Worm (Caenorhabditis elegans) whole organism, midembryonic: ENCODE data around the gene Y73F8A.13.
"Not testable (repeated sequence)": the region's sequence is repeated elsewhere in the genome, so short reads cannot be mapped to it uniquely, and the experiment has no call there.

ENCODE experiments used
- T22C8.4 ChIP-seq: fragments of 200-800 bp; sonication (Bioruptor generic); IDR thresholded peaks from 2 replicates; pipeline ENCODE4 v1.3.6; 2022; ENCODE audit warnings: missing genetic modification characterization, missing compliant biosample characterization
- cog-1 ChIP-seq: sonication (generic microtip); optimal IDR thresholded peaks from 2 replicates; lab custom pipeline; 2016; ENCODE audit warnings: missing genetic modification characterization, missing compliant biosample characterization
- flt-1 ChIP-seq: fragments of 200-800 bp; sonication (Bioruptor generic); IDR thresholded peaks from 2 replicates; pipeline ENCODE4 v1.3.6; 2022; ENCODE audit warnings: missing genetic modification characterization, missing compliant biosample characterization
- klf-2 ChIP-seq: fragments of 200-800 bp; sonication (Bioruptor generic); conservative IDR thresholded peaks from 2 replicates; pipeline ENCODE4 v1.3.6; 2022; ENCODE audit warnings: missing genetic modification reagents, missing genetic modification characterization, missing compliant biosample characterization
- med-1 ChIP-seq: sonication (generic microtip); optimal IDR thresholded peaks from 2 replicates; lab custom pipeline; 2017; ENCODE audit warnings: missing genetic modification characterization, mild to moderate bottlenecking, missing compliant biosample characterization, antibody characterized with exemption, missing genetic modification reagents; ENCODE audit not compliant: insufficient read depth
- ref-1 ChIP-seq: fragments of 200-800 bp; sonication (Bioruptor generic); conservative IDR thresholded peaks from 2 replicates; pipeline ENCODE4 v1.3.6; 2022; ENCODE audit warnings: missing genetic modification reagents, missing genetic modification characterization, missing compliant biosample characterization
- tab-1 ChIP-seq: fragments of 200-800 bp; sonication (Bioruptor generic); IDR thresholded peaks from 2 replicates; pipeline ENCODE4 v1.3.6; 2022; ENCODE audit warnings: missing genetic modification characterization, missing compliant biosample characterization
- ztf-23 ChIP-seq: fragments of 200-800 bp; sonication (Bioruptor generic); IDR thresholded peaks from 2 replicates; pipeline ENCODE4 v1.3.6; 2022; ENCODE audit warnings: missing genetic modification reagents, missing genetic modification characterization, missing compliant biosample characterization
- ztf-29 ChIP-seq: fragments of 200-800 bp; sonication (Bioruptor generic); IDR thresholded peaks from 2 replicates; pipeline ENCODE4 v1.3.6; 2022; ENCODE audit warnings: missing genetic modification reagents, missing genetic modification characterization, missing compliant biosample characterization

Y73F8A.13 gene

DNA sequence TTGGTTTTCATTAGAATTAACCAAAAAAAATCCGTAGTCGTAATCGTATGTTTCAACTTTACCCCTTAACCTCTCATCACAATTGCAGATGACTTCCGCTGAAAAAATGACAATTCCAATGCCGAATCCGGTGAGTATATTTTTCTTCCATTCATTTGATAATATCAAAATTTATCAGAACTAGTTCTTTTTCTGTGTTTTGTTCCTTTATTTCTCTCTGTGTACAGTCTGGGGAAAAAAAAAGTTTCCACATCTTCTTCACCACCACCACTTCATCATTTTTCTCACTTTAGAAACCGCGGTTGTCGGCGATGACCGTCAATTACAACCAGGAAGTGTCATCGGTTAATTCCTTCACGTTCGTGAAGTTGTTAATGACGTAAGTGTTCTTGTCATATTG is 9.9 kb upstream of the Y73F8A.13 start, which contains the start of gene best-21:
best-21 (plus strand) TSS at position 301 of the 400 bp plus-strand sequence.
- TF ChIP-seq cog-1 (tag; lab: Kevin White, UChicago): no peak
- TF ChIP-seq ztf-23 (GFP tag; lab: Robert Waterston, UW): no peak
- no peak for TF ChIP-seq klf-2 (GFP tag; lab: Robert Waterston, UW)
- no peak for TF ChIP-seq tab-1 (GFP tag; lab: Robert Waterston, UW)
- no peak for TF ChIP-seq T22C8.4 (GFP tag; lab: Robert Waterston, UW)
- TF ChIP-seq ztf-29 (GFP tag; lab: Robert Waterston, UW): no peak
- no peak for TF ChIP-seq med-1 (GFP tag; lab: Kevin White, UChicago)
- no peak for TF ChIP-seq ref-1 (GFP tag; lab: Robert Waterston, UW)
- TF ChIP-seq flt-1: no peak

DNA sequence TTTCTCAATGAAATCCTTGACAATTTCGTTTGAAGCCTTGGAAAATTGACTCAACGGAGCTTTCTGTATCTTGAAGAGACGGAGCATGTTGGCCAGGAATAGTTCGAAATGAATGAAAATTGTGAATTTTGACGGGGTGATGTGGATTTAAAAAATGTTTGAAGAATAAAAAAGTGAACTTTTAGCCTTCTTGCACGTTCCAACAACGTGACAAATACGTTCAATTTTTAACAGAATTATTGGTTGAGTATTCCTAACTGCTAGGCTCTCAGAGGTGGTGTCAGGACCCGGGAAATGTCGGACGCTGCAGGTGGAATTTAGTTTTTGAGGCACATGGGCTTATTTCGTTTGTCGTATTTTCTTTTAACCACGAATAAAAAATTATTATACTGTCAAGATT is 457 bp upstream of the Y73F8A.13 start, which contains the start of gene Y73F8A.12:
Y73F8A.12 (minus strand) TSS at position 101 of the 400 bp plus-strand sequence.
- TF ChIP-seq klf-2, tab-1, ztf-29 (GFP tag; lab: Robert Waterston, UW): not testable (repeated sequence)

DNA sequence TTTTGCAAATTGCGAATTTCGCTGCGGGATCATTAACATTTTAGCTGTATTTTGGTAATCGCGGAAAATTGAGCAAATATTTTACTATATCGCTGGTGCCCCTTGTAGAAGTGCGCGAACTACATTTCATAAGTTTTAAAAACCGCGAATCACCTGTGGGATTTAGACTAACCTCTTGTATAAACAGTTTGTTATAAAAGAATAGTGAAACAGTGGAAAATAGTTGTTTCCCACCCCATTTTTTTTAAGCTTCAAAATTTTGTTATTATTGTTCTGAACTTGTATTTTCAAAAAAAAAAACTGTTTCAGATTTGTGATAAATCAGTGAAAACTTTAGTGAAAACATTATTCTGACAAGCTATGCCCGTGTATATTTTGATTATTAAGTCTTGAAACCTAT is 3.5 kb downstream of the Y73F8A.13 start:
- TF ChIP-seq med-1 (GFP tag; lab: Kevin White, UChicago) (no peak), tab-1 (GFP tag; lab: Robert Waterston, UW) (no peak), T22C8.4 (GFP tag; lab: Robert Waterston, UW) (no peak), ztf-23 (GFP tag; lab: Robert Waterston, UW) (no peak), cog-1 (tag; lab: Kevin White, UChicago) (no peak), klf-2 (GFP tag; lab: Robert Waterston, UW) (no peak), flt-1 (no peak), ref-1 (GFP tag; lab: Robert Waterston, UW) (no peak), ztf-29 (GFP tag; lab: Robert Waterston, UW) (no peak)

DNA sequence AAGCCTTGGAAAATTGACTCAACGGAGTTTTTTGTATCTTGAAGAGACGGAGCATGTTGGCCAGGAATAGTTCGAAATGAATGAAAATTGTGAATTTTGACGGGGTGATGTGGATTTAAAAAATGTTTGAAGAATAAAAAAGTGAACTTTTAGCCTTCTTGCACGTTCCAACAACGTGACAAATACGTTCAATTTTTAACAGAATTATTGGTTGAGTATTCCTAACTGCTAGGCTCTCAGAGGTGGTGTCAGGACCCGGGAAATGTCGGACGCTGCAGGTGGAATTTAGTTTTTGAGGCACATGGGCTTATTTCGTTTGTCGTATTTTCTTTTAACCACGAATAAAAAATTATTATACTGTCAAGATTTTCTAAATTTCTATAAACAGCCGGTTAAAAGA is 6.9 kb downstream of the Y73F8A.13 start, which contains the start of gene Y73F8A.14:
Y73F8A.14 (minus strand) TSS at position 101 of the 400 bp plus-strand sequence.
- TF ChIP-seq flt-1; cog-1 (tag; lab: Kevin White, UChicago); med-1 (GFP tag; lab: Kevin White, UChicago): not testable (repeated sequence)

DNA sequence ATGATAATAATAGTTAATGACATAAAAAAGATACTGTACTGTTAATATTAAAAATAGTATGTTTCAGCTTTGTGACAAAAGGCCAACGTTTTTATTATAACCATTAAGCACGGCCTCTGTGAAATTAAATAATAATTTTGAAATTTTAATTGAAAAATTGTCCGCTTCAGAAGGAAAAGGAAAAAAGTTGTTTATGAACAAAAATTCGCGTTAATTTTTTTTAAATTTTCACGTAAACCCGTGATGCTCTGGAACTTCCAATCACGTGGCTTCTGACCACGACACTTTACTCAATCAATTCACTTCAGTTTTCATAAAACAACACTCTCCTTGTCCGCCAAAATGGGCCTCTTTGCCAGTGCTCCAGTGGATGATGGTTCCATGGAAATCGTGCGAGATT is 9.2 kb downstream of the Y73F8A.13 start, which contains the start of gene Y73F8A.15:
Y73F8A.15 (plus strand) TSS at position 301 of the 400 bp plus-strand sequence.
- TF ChIP-seq klf-2 (GFP tag; lab: Robert Waterston, UW): no peak
- no peak for TF ChIP-seq ztf-29 (GFP tag; lab: Robert Waterston, UW)
- no peak for TF ChIP-seq tab-1 (GFP tag; lab: Robert Waterston, UW)
- no peak for TF ChIP-seq cog-1 (tag; lab: Kevin White, UChicago)
- TF ChIP-seq med-1 (GFP tag; lab: Kevin White, UChicago): no peak
- TF ChIP-seq flt-1: no peak
- no peak for TF ChIP-seq ztf-23 (GFP tag; lab: Robert Waterston, UW)
- no peak for TF ChIP-seq T22C8.4 (GFP tag; lab: Robert Waterston, UW)

DNA sequence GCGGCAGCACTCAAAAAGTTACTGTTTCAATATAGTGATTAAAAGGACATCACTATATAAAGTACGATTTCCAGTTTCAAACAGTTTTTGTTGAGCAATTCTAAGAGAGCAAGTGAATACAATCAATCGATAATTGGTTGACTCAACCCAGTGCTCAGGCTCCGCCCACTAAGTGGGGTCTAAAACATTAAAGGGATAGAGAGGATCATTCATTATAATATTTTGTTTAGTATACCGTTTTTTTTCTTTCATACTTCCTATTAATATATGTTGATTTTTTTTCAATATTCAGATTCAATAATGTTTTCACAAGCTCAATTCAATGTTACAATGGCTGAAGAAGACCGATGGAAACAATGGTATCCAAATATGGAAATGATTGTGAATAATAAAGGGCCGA is 11.5 kb downstream of the Y73F8A.13 start, which contains the start of gene tbx-39:
tbx-39 (plus strand) TSS at position 301 of the 400 bp plus-strand sequence.
- TF ChIP-seq flt-1 (no peak), ztf-23 (GFP tag; lab: Robert Waterston, UW) (no peak)

DNA sequence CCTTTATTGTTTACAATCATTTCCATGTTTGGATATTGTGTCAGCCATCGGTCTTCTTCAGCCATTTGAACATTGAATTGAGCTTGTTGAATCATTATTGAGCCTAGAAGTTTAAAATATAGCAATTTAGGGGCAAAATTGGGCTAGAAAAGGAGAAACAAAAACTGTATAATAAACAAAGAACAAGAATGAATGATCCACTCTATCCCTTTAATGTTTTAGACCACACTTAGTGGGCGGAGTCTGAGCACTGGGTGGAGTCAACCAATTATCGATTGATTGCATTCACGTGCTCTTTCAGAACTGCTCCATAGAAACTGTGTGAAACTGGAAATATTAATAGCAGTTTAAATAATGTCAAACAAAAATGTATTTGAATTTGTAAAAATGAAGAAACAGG is 16.0 kb downstream of the Y73F8A.13 start, which contains the start of gene tbx-40:
tbx-40 (minus strand) TSS at position 101 of the 400 bp plus-strand sequence.
- TF ChIP-seq klf-2 (GFP tag; lab: Robert Waterston, UW) (no peak), flt-1 (no peak), cog-1 (tag; lab: Kevin White, UChicago) (no peak), T22C8.4 (GFP tag; lab: Robert Waterston, UW) (no peak), ztf-29 (GFP tag; lab: Robert Waterston, UW) (no peak), ref-1 (GFP tag; lab: Robert Waterston, UW) (no peak), med-1 (GFP tag; lab: Kevin White, UChicago) (no peak), tab-1 (GFP tag; lab: Robert Waterston, UW) (no peak), ztf-23 (GFP tag; lab: Robert Waterston, UW) (no peak)

DNA sequence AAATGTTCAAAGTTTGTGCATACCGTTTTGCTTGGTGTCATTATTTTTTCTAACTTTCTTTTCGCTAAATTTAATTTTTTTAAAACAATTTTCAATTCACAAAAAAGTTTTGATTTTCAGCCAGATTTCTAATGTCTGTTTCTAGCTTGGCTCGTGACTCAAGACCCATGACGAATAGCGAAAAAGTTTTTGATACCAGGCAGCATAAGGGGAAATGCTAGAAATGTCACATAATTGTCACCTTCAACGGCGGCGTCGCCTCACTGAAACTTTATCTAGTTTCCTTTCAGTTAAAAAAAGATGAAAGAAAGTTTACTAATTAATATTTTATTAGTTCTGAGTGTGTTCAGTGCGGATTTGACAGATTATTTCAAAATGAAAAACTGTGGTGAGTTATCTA is 24.7 kb downstream of the Y73F8A.13 start, which contains the start of gene irld-59:
irld-59 (plus strand) TSS at position 301 of the 400 bp plus-strand sequence.
- no peak for TF ChIP-seq klf-2 (GFP tag; lab: Robert Waterston, UW)
- no peak for TF ChIP-seq ref-1 (GFP tag; lab: Robert Waterston, UW)
- TF ChIP-seq ztf-29 (GFP tag; lab: Robert Waterston, UW): no peak
- no peak for TF ChIP-seq tab-1 (GFP tag; lab: Robert Waterston, UW)

DNA sequence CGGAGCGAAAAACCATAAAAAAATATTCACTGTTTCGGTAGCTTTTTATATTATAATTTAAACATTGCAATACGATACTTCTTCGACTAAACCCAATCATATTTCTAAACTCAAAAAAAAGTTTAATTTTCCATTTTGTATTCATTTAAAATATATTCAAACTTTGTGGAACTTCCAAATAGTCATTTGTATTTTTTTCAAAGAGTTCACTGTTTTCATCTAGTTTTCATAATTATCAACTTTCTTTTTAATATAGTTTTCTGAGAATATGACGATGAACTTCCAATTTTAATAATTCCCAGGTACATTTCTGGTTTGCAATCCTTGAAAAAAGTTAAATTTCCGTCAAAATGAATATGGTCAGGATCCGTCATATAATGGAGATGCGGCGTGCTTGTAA is 49.2 kb downstream of the Y73F8A.13 start, which contains the start of gene cpna-4:
cpna-4 (plus strand) TSS at position 301 of the 400 bp plus-strand sequence.
- TF ChIP-seq T22C8.4 (GFP tag; lab: Robert Waterston, UW): no peak
- TF ChIP-seq ztf-23 (GFP tag; lab: Robert Waterston, UW): no peak
- no peak for TF ChIP-seq cog-1 (tag; lab: Kevin White, UChicago)
- no peak for TF ChIP-seq tab-1 (GFP tag; lab: Robert Waterston, UW)
- no peak for TF ChIP-seq klf-2 (GFP tag; lab: Robert Waterston, UW)
- no peak for TF ChIP-seq ztf-29 (GFP tag; lab: Robert Waterston, UW)
- no peak for TF ChIP-seq med-1 (GFP tag; lab: Kevin White, UChicago)
- no peak for TF ChIP-seq ref-1 (GFP tag; lab: Robert Waterston, UW)
- no peak for TF ChIP-seq flt-1

DNA sequence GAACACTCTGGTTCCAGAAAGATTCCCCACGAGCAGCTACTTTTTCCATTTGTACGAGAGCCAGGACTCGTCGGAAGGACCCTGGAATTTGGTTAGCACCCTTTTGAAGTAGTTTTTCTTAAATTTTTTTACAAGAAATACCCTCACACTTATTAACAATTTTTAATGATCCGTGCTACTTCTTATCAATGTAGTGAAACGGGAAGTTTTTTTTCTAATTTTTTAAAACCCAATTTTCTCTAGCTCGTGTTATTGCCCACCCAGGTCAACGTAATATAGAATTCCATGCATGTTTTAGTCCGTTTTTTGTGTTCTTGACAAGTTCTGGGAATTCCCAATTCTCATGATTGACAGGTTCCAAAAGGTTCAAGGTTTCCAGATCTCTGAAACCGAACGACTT is 49.8 kb downstream of the Y73F8A.13 start:
- TF ChIP-seq cog-1 (tag; lab: Kevin White, UChicago): no peak
- no peak for TF ChIP-seq klf-2 (GFP tag; lab: Robert Waterston, UW)
- TF ChIP-seq flt-1: no peak
- no peak for TF ChIP-seq med-1 (GFP tag; lab: Kevin White, UChicago)
- no peak for TF ChIP-seq tab-1 (GFP tag; lab: Robert Waterston, UW)
- no peak for TF ChIP-seq ztf-23 (GFP tag; lab: Robert Waterston, UW)
- no peak for TF ChIP-seq T22C8.4 (GFP tag; lab: Robert Waterston, UW)
- no peak for TF ChIP-seq ref-1 (GFP tag; lab: Robert Waterston, UW)
- no peak for TF ChIP-seq ztf-29 (GFP tag; lab: Robert Waterston, UW)
